Worm (Caenorhabditis elegans): Measurements from ENCODE around the gene Y51H4A.6.

Y51H4A.6 gene

DNA sequence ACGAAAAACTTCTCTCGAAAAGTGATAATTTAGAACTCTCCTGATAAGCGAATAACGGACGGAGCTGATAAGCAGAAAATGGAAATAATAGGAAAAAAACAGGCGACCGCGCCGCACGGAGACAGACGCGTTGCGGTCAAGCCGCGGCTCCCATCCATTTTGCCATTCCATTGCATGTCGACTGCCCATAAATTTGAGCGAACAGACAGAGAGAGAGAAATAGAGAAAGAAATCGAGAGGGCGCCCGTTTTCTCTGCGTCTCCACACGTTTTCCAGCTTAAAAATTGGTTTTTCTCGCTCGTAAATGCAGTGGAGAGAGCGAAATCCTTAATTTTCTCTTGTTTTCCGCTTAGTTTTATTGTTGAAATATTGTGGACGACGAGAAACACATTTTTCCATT lies 31.6 kb upstream of the Y51H4A.6 start (continued):
- TF ChIP-seq elt-2 (tag; optimal IDR thresholded peaks at IDR 0.05) (peak; percentile 89), swsn-7 (tag; optimal IDR thresholded peaks at IDR 0.05) (peak; percentile 33), ets-5 (GFP tag; IDR thresholded peaks at IDR 0.05) (no peak), unc-62 (GFP tag; optimal IDR thresholded peaks at IDR 0.05) (no peak), nhr-47 (tag; optimal IDR thresholded peaks at IDR 0.05) (no peak), ceh-8 (GFP tag; optimal IDR thresholded peaks at IDR 0.05) (peak; percentile 4), lsy-2 (tag; optimal IDR thresholded peaks at IDR 0.05) (peak; percentile 39 to 56), zag-1 (tag; optimal IDR thresholded peaks at IDR 0.05) (no peak), snpc-4 (tag; optimal IDR thresholded peaks at IDR 0.05) (no peak), nhr-11 (tag; optimal IDR thresholded peaks at IDR 0.05) (no peak), hlh-17 (GFP tag; optimal IDR thresholded peaks at IDR 0.05; ENCODE audit: borderline replicate concordance) (no peak), nhr-71 (tag; optimal IDR thresholded peaks at IDR 0.05) (peak; percentile 61), tbx-2 (tag; optimal IDR thresholded peaks at IDR 0.05) (peak; percentile 30), unc-86 (tag; optimal IDR thresholded peaks at IDR 0.05) (peak; percentile 21), nhr-12 (tag; optimal IDR thresholded peaks at IDR 0.05) (no peak), elt-3 (tag; optimal IDR thresholded peaks at IDR 0.05) (no peak), ceh-82 (tag; optimal IDR thresholded peaks at IDR 0.05) (peak in 2 of 3 experiments; percentile 17 to 66), mep-1 (tag; optimal IDR thresholded peaks at IDR 0.05) (peak; percentile 13), lin-35 (GFP tag; optimal IDR thresholded peaks at IDR 0.05) (peak; percentile 8 to 62), fkh-10 (GFP tag; optimal IDR thresholded peaks at IDR 0.05) (no peak), lin-14 (GFP tag; optimal IDR thresholded peaks at IDR 0.05) (peak; percentile 85), nhr-20 (tag; optimal IDR thresholded peaks at IDR 0.05) (peak; percentile 17), sox-4 (tag; optimal IDR thresholded peaks at IDR 0.05) (no peak), isw-1 (GFP tag; IDR thresholded peaks at IDR 0.05) (peak; percentile 15), unc-98 (GFP tag; IDR thresholded peaks at IDR 0.05) (no peak), mef-2 (tag; optimal IDR thresholded peaks at IDR 0.05) (no peak), C04F5.9 (tag; optimal IDR thresholded peaks at IDR 0.05) (no peak), vab-15 (tag; optimal IDR thresholded peaks at IDR 0.05) (no peak), mab-9 (GFP tag; IDR thresholded peaks at IDR 0.05) (no peak), jun-1 (tag; optimal IDR thresholded peaks at IDR 0.05) (peak; percentile 53), unc-130 (tag; optimal IDR thresholded peaks at IDR 0.05) (peak; percentile 20), sup-37 (GFP tag; optimal IDR thresholded peaks at IDR 0.05) (no peak), ces-1 (GFP tag; optimal IDR thresholded peaks at IDR 0.05) (no peak), C34B4.2 (tag; optimal IDR thresholded peaks at IDR 0.05) (no peak), tlp-1 (tag; optimal IDR thresholded peaks at IDR 0.05) (no peak), blmp-1 (tag; optimal IDR thresholded peaks at IDR 0.05) (peak; percentile 70), ama-1 (optimal IDR thresholded peaks at IDR 0.05) (no peak), snu-23 (GFP tag; optimal IDR thresholded peaks at IDR 0.05) (peak; percentile 61), lin-39 (tag; optimal IDR thresholded peaks at IDR 0.05) (no peak), irx-1 (tag; optimal IDR thresholded peaks at IDR 0.05) (no peak)

ce11 chrIV:16502387-16502786 lies 31.1 kb upstream of the Y51H4A.6 start:
- no peak for TF ChIP-seq ceh-90 (tag; optimal IDR thresholded peaks at IDR 0.05)
- TF ChIP-seq efl-1 (optimal IDR thresholded peaks at IDR 0.05): no peak
- TF ChIP-seq efl-1 (GFP tag; optimal IDR thresholded peaks at IDR 0.05 in 1 of 2): peak in 1 of 2 experiments; percentile 51
- no peak for TF ChIP-seq irx-1 (tag; optimal IDR thresholded peaks at IDR 0.05)

ce11 chrIV:16503049-16503448 lies 30.4 kb upstream of the Y51H4A.6 start:
- TF ChIP-seq lin-13 (GFP tag; optimal IDR thresholded peaks at IDR 0.05) (no peak), zag-1 (tag; optimal IDR thresholded peaks at IDR 0.05) (no peak), mdl-1 (tag; optimal IDR thresholded peaks at IDR 0.05) (no peak), ceh-82 (tag; optimal IDR thresholded peaks at IDR 0.05) (no peak), C34B4.2 (tag; optimal IDR thresholded peaks at IDR 0.05) (no peak), lin-14 (GFP tag; optimal IDR thresholded peaks at IDR 0.05) (no peak), ceh-90 (tag; optimal IDR thresholded peaks at IDR 0.05) (no peak), snu-23 (GFP tag; optimal IDR thresholded peaks at IDR 0.05) (no peak), pag-3 (tag; optimal IDR thresholded peaks at IDR 0.05; ENCODE audit: borderline replicate concordance, insufficient read depth) (no peak), isw-1 (GFP tag; IDR thresholded peaks at IDR 0.05) (no peak), nhr-71 (tag; optimal IDR thresholded peaks at IDR 0.05) (no peak), jun-1 (tag; optimal IDR thresholded peaks at IDR 0.05) (no peak), nhr-237 (tag; optimal IDR thresholded peaks at IDR 0.05) (no peak), unc-62 (GFP tag; optimal IDR thresholded peaks at IDR 0.05) (no peak), lsy-2 (tag; optimal IDR thresholded peaks at IDR 0.05) (no peak), nhr-84 (tag; optimal IDR thresholded peaks at IDR 0.05) (no peak)

Data from whole organism, L1 larva.